Worm (Caenorhabditis elegans): Measurements from ENCODE around the gene ttbk-2.1.
"Not testable (repeated sequence)": the region's sequence is repeated elsewhere in the genome, so short reads cannot be mapped to it uniquely, and the experiment has no call there.

The ttbk-2.1 gene

DNA sequence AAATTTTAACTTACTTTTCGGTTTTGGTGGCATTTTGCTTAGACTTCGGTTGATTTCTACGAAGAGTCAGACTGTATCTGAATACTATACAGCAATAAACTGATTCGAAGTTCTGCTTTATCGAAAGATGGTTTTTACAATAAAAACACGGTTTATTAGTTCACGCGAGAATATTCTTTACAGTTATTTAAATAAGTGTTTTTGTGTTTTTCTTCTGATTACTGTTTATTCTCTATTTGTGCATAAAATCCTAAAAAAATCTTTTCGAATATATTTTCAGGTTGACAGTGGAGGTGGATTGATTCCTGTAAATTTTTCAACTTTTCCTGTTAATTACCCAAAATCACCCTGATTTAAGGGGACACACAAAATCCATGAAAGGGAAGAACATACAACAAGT, 47.6 kb downstream of the ttbk-2.1 start, which contains the start of gene ZK354.8:
ZK354.8 (minus strand) TSS at position 101 of the 400 bp plus-strand sequence.
- TF ChIP-seq fkh-10 (GFP tag; optimal IDR thresholded peaks at IDR 0.05) (no peak), ama-1 (optimal IDR thresholded peaks at IDR 0.05) (no peak), lin-29 (GFP tag; IDR thresholded peaks at IDR 0.05) (no peak), ces-1 (GFP tag; optimal IDR thresholded peaks at IDR 0.05) (no peak)

DNA sequence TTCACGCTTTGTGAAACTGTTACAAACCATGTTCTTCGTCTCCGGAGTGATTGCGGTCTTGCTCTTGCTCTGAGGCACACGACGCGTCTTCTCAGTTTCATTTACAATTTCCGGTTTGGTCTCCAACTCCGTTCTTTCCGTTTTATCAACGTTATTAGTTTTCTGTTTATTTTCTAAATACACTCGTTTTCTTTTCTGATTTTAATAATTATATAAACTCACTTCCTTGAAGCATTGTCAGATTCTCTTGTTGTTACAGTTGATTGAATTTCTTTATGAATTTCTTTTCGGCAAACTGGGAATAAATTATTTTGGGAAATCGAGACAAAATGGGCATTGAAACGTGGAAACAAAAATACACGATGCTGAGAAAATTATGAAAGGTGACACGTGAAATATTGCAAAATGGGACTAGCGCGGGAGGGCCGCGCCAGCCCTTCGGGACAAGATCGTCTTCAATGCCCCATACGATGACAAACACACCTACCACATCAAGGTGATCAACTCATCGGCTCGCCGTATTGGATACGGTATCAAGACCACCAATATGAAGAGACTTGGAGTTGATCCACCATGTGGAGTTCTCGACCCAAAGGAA, 49.7 kb downstream of the ttbk-2.1 start, which contains the start of the genes ZK354.9 and msp-58:
ZK354.9 (minus strand) TSS at position 101 of the 598 bp plus-strand sequence.
msp-58 (plus strand) TSS at position 548 of the 598 bp plus-strand sequence.
- TF ChIP-seq rbr-2 (tag; optimal IDR thresholded peaks at IDR 0.05); ces-1 (GFP tag; optimal IDR thresholded peaks at IDR 0.05); mxl-2 (GFP tag; conservative IDR thresholded peaks at IDR 0.05): not testable (repeated sequence)

DNA sequence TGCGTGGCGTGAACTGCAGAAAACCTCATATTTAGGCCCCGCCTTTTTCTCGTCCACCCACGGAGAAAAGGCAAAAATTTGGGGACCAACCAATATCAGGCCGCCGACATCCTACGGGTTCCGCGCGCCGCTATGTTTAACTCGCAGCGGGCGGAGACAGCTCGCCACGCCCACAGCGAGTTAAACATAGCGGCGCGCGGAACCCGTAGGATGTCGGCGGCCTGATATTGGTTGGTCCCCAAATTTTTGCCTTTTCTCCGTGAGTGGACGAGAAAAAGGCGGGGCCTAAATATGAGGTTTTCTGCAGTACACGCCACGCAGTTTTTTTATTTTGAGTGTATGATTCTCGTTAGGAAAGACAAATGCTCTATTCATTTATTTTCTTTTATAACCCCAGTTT, 50.7 kb downstream of the ttbk-2.1 start:
- 0 out of 2 replicates have a peak, but pooled peaks have one; percentile 79 for TF ChIP-seq snpc-1.2 (GFP tag; IDR thresholded peaks at IDR 0.05)

Measured in whole organism, L4 larva.